Fruit fly (Drosophila melanogaster): Measurements from ENCODE around the gene CG5280.
A peak's percentile ranks its signal among the peaks of the same experiment; 100 is the strongest.

Gene CG5280

DNA sequence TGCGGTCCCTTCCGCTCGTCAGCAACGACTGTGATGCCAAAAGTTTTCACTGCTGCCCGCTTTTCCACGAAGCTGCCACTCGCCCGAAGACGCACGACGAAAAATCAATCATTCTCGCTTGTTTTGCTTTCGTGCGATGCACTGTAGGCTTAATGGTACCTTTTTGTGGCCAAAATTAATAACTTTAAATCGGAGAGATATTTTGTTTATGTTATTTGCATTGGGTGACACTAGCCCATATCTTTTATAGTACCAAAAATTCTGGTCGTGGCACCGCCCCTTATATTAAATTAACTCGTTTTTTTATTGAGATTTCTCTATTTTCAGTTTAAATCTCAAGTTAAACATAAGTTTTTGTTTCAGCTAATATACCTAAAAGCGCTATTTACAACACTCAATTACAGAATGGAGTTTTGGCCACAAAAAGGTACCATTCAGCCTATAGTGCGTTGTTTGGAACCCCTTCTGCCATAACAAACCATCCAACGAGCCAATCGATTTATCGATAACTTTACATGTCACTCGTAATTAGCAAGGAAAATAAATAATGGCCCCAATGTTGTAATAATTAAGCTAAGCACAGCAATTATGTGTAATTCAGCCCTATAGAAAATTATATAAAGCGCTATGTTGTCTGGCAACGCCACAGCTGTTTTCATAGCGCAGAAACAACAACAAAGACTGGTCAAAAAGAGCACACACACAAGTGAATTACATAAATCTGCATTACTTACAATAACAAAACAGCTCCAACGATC is 36.6 kb downstream of the CG5280 start:
- TF ChIP-seq Clk (GFP tag; optimal IDR thresholded peaks at IDR 0.05) (peak; percentile 21), CG11617 (GFP tag; optimal IDR thresholded peaks at IDR 0.05) (peak; percentile 68), tj (GFP tag; optimal IDR thresholded peaks at IDR 0.05) (peak; percentile 43), kay (GFP tag; ENCODE audit: borderline replicate concordance) (no peak), Mnt (GFP tag; optimal IDR thresholded peaks at IDR 0.05) (no peak), CG5204 (GFP tag; optimal IDR thresholded peaks at IDR 0.05) (peak; percentile 74), toe (GFP tag; optimal IDR thresholded peaks at IDR 0.05) (peak; percentile 9), CG12768 (GFP tag; optimal IDR thresholded peaks at IDR 0.05) (peak; percentile 69), bab1 (GFP tag; optimal IDR thresholded peaks at IDR 0.05) (no peak), cic (GFP tag; optimal IDR thresholded peaks at IDR 0.05) (peak; percentile 25), cnc (optimal IDR thresholded peaks at IDR 0.05) (no peak), ovo (GFP tag; optimal IDR thresholded peaks at IDR 0.05) (no peak), Hr96 (GFP tag; optimal IDR thresholded peaks at IDR 0.05) (peak; percentile 58), CG14711 (tag; optimal IDR thresholded peaks at IDR 0.05) (peak; percentile 43), CG7101 (tag; optimal IDR thresholded peaks at IDR 0.05) (peak; percentile 65), CG7045 (GFP tag; optimal IDR thresholded peaks at IDR 0.05) (peak; percentile 72), CG33017 (tag; optimal IDR thresholded peaks at IDR 0.05) (peak; percentile 65), Crg-1 (GFP tag; optimal IDR thresholded peaks at IDR 0.05) (no peak), pad (GFP tag; optimal IDR thresholded peaks at IDR 0.05) (peak; percentile 48), CG1620 (GFP tag; optimal IDR thresholded peaks at IDR 0.05) (peak; percentile 17)

DNA sequence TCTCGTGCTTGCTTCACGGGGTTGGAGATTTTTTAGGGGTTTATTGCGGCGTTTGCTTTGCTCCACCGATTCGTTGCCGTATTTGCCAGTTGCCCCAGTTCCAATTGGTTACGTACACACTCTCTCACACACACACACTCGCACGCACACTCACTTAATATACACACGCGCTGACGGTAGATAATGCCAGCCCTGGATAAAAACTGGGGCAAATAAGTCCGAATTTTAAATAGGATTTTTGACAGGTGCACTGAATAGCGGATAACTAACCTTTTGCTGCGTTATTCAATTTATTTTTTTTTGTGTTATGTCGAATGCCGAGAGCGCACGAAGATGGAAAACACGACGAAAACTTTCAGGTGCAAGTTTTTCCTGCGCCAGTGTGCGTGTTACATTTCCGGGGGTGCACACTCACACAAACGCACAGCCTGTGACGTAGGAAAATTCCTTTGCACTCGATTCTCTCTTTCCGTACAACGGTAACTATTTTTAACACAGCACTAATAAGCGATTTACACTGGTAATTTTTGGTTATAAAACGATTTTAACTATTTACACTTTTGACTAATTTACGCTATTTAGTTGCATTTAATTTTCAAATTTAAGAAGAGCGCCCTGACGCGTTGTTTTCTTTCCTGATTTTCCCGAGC is 37.4 kb downstream of the CG5280 start:
- TF ChIP-seq CG7045 (GFP tag; optimal IDR thresholded peaks at IDR 0.05), result no peak
- no peak for TF ChIP-seq pad (GFP tag; optimal IDR thresholded peaks at IDR 0.05)
- no peak for TF ChIP-seq ovo (GFP tag; optimal IDR thresholded peaks at IDR 0.05)
- no peak for TF ChIP-seq cic (GFP tag; optimal IDR thresholded peaks at IDR 0.05)
- no peak for TF ChIP-seq CG1620 (GFP tag; optimal IDR thresholded peaks at IDR 0.05)

DNA sequence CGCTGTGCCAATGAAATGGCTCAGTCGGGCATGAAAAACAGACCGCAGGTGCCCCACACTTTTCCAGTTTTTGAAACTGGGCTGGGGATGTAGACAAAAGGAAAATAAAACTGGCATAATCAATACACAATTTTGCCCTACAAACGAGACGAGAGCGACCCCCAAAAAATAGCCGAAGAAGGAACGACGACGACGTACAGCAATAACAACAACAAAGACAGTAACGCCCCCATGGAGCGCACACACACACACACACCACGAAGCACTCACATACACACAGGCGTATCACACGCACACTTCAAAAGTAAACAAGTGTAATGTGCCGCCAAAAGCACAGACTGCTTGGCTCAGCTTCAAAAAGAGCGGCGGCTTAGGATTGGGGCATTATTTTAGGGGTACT is 38.5 kb downstream of the CG5280 start:
- no peak for TF ChIP-seq Hr96 (GFP tag; optimal IDR thresholded peaks at IDR 0.05)
- TF ChIP-seq bab1 (GFP tag; optimal IDR thresholded peaks at IDR 0.05), result no peak
- no peak for TF ChIP-seq Mnt (GFP tag; optimal IDR thresholded peaks at IDR 0.05)
- no peak for TF ChIP-seq tj (GFP tag; optimal IDR thresholded peaks at IDR 0.05)
- no peak for TF ChIP-seq toe (GFP tag; optimal IDR thresholded peaks at IDR 0.05)
- no peak for TF ChIP-seq kay (GFP tag; ENCODE audit: borderline replicate concordance)
- no peak for TF ChIP-seq CG5204 (GFP tag; optimal IDR thresholded peaks at IDR 0.05)
- no peak for TF ChIP-seq CG12768 (GFP tag; optimal IDR thresholded peaks at IDR 0.05)
- no peak for TF ChIP-seq Clk (GFP tag; optimal IDR thresholded peaks at IDR 0.05)
- no peak for TF ChIP-seq ovo (GFP tag; optimal IDR thresholded peaks at IDR 0.05)
- TF ChIP-seq CG14711 (tag; optimal IDR thresholded peaks at IDR 0.05), result no peak
- no peak for TF ChIP-seq CG7101 (tag; optimal IDR thresholded peaks at IDR 0.05)

DNA sequence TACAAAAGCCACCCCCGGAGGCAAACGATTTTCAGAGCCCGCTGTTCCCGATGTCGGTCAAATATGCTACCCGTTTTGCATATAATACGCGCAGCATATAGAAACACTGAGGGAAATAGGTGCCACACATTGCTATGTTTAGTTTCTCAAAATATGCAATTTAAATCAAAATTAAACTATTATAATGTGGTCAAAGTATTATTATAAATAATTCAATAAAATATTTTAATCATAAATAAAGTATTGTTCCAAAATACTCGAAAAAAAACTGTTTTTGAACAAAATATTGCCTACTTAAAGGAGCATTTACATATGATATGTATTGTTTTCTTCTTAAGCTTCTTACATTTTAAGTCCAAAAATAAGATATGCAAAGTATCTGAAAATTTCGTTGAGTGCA is 39.1 kb downstream of the CG5280 start:
- no peak for TF ChIP-seq Hr96 (GFP tag; optimal IDR thresholded peaks at IDR 0.05)
- no peak for TF ChIP-seq CG11617 (GFP tag; optimal IDR thresholded peaks at IDR 0.05)
- no peak for TF ChIP-seq CG7045 (GFP tag; optimal IDR thresholded peaks at IDR 0.05)
- TF ChIP-seq kay (GFP tag; ENCODE audit: borderline replicate concordance), result no peak
- TF ChIP-seq toe (GFP tag; optimal IDR thresholded peaks at IDR 0.05), result no peak
- no peak for TF ChIP-seq CG7101 (tag; optimal IDR thresholded peaks at IDR 0.05)
- no peak for TF ChIP-seq Crg-1 (GFP tag; optimal IDR thresholded peaks at IDR 0.05)
- TF ChIP-seq cnc (optimal IDR thresholded peaks at IDR 0.05), result no peak
- no peak for TF ChIP-seq CG1620 (GFP tag; optimal IDR thresholded peaks at IDR 0.05)
- no peak for TF ChIP-seq ovo (GFP tag; optimal IDR thresholded peaks at IDR 0.05)
- no peak for TF ChIP-seq CG33017 (tag; optimal IDR thresholded peaks at IDR 0.05)
- TF ChIP-seq CG12768 (GFP tag; optimal IDR thresholded peaks at IDR 0.05), result no peak

DNA sequence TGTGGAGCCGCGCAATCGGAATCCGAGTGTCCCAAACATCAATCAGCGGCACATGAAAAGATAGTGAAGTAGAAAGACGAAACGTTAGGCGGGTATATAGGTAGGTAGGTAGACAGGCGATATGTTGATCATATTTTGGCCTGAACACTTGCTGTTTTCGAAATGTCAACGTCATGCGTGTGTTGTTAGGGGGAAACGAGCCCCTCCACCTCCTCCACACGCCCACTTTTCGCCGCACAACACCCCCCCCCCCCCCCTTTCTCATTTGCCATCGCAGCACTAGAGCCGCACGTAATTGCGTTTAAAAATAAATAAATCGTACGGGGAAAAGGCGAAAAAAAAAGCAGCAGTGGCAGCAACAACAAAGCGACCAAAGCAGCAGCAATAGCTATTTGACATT is 40.2 kb downstream of the CG5280 start:
- TF ChIP-seq CG14711 (tag; optimal IDR thresholded peaks at IDR 0.05), result no peak
- no peak for TF ChIP-seq tj (GFP tag; optimal IDR thresholded peaks at IDR 0.05)
- TF ChIP-seq cic (GFP tag; optimal IDR thresholded peaks at IDR 0.05), result no peak

DNA sequence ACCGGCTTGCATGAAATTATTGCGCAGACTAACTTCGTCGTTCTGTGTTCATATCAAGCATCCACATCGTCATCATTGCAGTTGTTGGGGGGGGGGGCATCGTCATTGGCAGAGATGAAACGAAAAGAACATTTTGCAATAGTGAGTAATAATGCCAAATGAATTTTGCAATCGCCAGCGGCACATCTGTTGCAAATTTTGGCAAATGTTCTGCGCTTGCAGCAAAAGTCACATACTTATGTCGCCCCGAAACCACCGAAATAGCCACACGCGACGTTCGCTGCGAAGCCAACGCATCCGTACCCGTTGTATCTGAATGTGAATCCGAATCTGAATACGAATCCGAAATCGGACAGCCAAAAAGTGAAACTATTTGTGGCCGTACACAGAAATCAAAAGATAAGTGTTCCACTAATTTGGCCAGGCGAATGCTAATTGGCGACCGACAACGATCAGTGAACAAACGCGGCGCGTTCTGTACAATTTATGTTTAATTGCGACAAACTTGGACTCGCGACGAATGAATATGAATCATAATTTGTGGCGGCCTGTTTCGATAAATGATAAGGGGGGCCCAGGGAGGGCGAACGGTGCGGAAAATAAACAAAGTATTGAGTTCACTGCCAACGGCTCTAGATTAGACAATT is 42.1 kb downstream of the CG5280 start:
- no peak for TF ChIP-seq CG1620 (GFP tag; optimal IDR thresholded peaks at IDR 0.05)
- TF ChIP-seq CG14711 (tag; optimal IDR thresholded peaks at IDR 0.05), result no peak
- no peak for TF ChIP-seq CG5204 (GFP tag; optimal IDR thresholded peaks at IDR 0.05)
- no peak for TF ChIP-seq cic (GFP tag; optimal IDR thresholded peaks at IDR 0.05)
- no peak for TF ChIP-seq Crg-1 (GFP tag; optimal IDR thresholded peaks at IDR 0.05)
- no peak for TF ChIP-seq CG11617 (GFP tag; optimal IDR thresholded peaks at IDR 0.05)
- TF ChIP-seq tj (GFP tag; optimal IDR thresholded peaks at IDR 0.05), result no peak
- no peak for TF ChIP-seq CG33017 (tag; optimal IDR thresholded peaks at IDR 0.05)
- TF ChIP-seq kay (GFP tag; ENCODE audit: borderline replicate concordance), result no peak
- TF ChIP-seq toe (GFP tag; optimal IDR thresholded peaks at IDR 0.05), result no peak
- no peak for TF ChIP-seq Hr96 (GFP tag; optimal IDR thresholded peaks at IDR 0.05)
